Fruit fly (Drosophila melanogaster): ENCODE results near the gene CG31678.

Gene CG31678

DNA sequence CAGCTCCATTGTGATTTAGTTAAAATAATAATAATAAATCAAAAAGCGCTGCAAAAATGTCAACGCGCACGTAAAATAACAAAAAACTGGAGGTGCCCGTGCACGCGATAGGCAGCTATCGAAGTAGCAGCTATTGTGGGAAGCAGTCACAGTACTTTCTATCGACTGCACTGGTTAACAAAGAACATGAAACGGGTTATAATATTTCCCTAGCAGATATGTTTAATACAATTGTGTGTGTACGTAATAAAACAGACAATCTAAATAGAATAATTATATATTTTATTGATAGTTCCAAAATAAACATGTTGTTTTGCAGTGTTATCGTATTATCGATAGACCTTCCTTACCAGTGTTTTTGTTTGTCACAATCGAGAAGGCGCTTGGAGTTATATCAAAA, at the start of gene CG31678, which contains the start of gene IKKepsilon (continued):
- no peak for TF ChIP-seq Atf6 (GFP tag; IDR thresholded peaks at IDR 0.05)
- no peak; the same call in 2 of the 3 replicates for TF ChIP-seq CG17361 (GFP tag; IDR thresholded peaks at IDR 0.05)
- peak; percentile 89 for TF ChIP-seq zen2 (GFP tag; IDR thresholded peaks at IDR 0.05; ENCODE audit: partially characterized antibody)
- TF ChIP-seq CHES-1-like (GFP tag; optimal IDR thresholded peaks at IDR 0.05): no peak
- TF ChIP-seq ato (GFP tag; IDR thresholded peaks at IDR 0.05; ENCODE audit: partially characterized antibody): peak; percentile 83
- no peak for TF ChIP-seq CG7745 (tag; optimal IDR thresholded peaks at IDR 0.05)
- TF ChIP-seq PHDP (tag; optimal IDR thresholded peaks at IDR 0.05): peak; percentile 30
- no peak for TF ChIP-seq CG5953 (GFP tag; IDR thresholded peaks at IDR 0.05)
- peak; percentile 58 for TF ChIP-seq esg (GFP tag; conservative IDR thresholded peaks at IDR 0.05)
- no peak for TF ChIP-seq CG13894 (tag; optimal IDR thresholded peaks at IDR 0.05)
- TF ChIP-seq CG17912 (GFP tag; optimal IDR thresholded peaks at IDR 0.05): no peak
- TF ChIP-seq CG10147 (GFP tag; optimal IDR thresholded peaks at IDR 0.05): peak; percentile 29
- TF ChIP-seq CG4424 (GFP tag; optimal IDR thresholded peaks at IDR 0.05): peak; percentile 52
- TF ChIP-seq CG32772 (GFP tag; IDR thresholded peaks at IDR 0.05): no peak
- no peak for TF ChIP-seq CG11504 (tag; optimal IDR thresholded peaks at IDR 0.05)
- peak; percentile 12 for TF ChIP-seq CG9797 (GFP tag; optimal IDR thresholded peaks at IDR 0.05)
- TF ChIP-seq chn (GFP tag; optimal IDR thresholded peaks at IDR 0.05): no peak
- TF ChIP-seq amos (GFP tag; IDR thresholded peaks at IDR 0.05; ENCODE audit: partially characterized antibody): peak; percentile 91
- no peak for TF ChIP-seq tap (tag; optimal IDR thresholded peaks at IDR 0.05)
- TF ChIP-seq Sox100B (GFP tag; optimal IDR thresholded peaks at IDR 0.05): peak; percentile 0
- peak; percentile 92 for TF ChIP-seq CG14860 (GFP tag; IDR thresholded peaks at IDR 0.05; ENCODE audit: partially characterized antibody)
- peak; percentile 93 for TF ChIP-seq MBD-R2 (GFP tag; IDR thresholded peaks at IDR 0.05)
- no peak for TF ChIP-seq Trl (optimal IDR thresholded peaks at IDR 0.05)
- TF ChIP-seq Trl (GFP tag; optimal IDR thresholded peaks at IDR 0.05): no peak
- peak; percentile 63 for TF ChIP-seq CG17829 (tag; optimal IDR thresholded peaks at IDR 0.05)
- no peak for TF ChIP-seq Fer3 (tag; optimal IDR thresholded peaks at IDR 0.05)
- peak; percentile 17; the same call in 1 of the 2 replicates for TF ChIP-seq CG10366 (GFP tag; IDR thresholded peaks at IDR 0.05)
- peak; percentile 37 for TF ChIP-seq CG7839 (tag; optimal IDR thresholded peaks at IDR 0.05)
- no peak for TF ChIP-seq Antp (GFP tag; optimal IDR thresholded peaks at IDR 0.05)
- TF ChIP-seq klu (GFP tag; IDR thresholded peaks at IDR 0.05): no peak
- no peak for TF ChIP-seq ase (GFP tag; IDR thresholded peaks at IDR 0.05)
- no peak for TF ChIP-seq Lhr (GFP tag; optimal IDR thresholded peaks at IDR 0.05)
- TF ChIP-seq E2f2 (GFP tag; IDR thresholded peaks at IDR 0.05): peak; percentile 49
- peak; percentile 94 for TF ChIP-seq tna (GFP tag; IDR thresholded peaks at IDR 0.05; ENCODE audit: partially characterized antibody)
- peak; percentile 38 for TF ChIP-seq CG9727 (GFP tag; optimal IDR thresholded peaks at IDR 0.05)
- peak; percentile 15 for TF ChIP-seq fd3F (GFP tag; optimal IDR thresholded peaks at IDR 0.05)
- peak; percentile 9 for TF ChIP-seq tin (GFP tag; optimal IDR thresholded peaks at IDR 0.05)
- TF ChIP-seq CG6854 (GFP tag; optimal IDR thresholded peaks at IDR 0.05): no peak
- no peak for TF ChIP-seq Hmx (GFP tag; optimal IDR thresholded peaks at IDR 0.05)
- no peak for TF ChIP-seq nau (GFP tag; optimal IDR thresholded peaks at IDR 0.05)
- TF ChIP-seq mld (GFP tag; IDR thresholded peaks at IDR 0.05; ENCODE audit: partially characterized antibody): peak; percentile 74; the same call in 2 of the 3 replicates
- TF ChIP-seq hbn (GFP tag; IDR thresholded peaks at IDR 0.05; ENCODE audit: partially characterized antibody): peak; percentile 86
- peak; percentile 40 for TF ChIP-seq lbe (GFP tag; optimal IDR thresholded peaks at IDR 0.05)
- TF ChIP-seq Nf-YA (GFP tag; IDR thresholded peaks at IDR 0.05): no peak
- no peak for TF ChIP-seq repo (GFP tag; optimal IDR thresholded peaks at IDR 0.05)
- peak; percentile 33 for TF ChIP-seq CG13424 (tag; optimal IDR thresholded peaks at IDR 0.05)
- no peak for TF ChIP-seq da (GFP tag; optimal IDR thresholded peaks at IDR 0.05)
- no peak for TF ChIP-seq Awh (GFP tag; IDR thresholded peaks at IDR 0.05)
- TF ChIP-seq ci (GFP tag; IDR thresholded peaks at IDR 0.05): peak; percentile 50; the same call in 1 of the 3 replicates
- TF ChIP-seq CG34224 (GFP tag; IDR thresholded peaks at IDR 0.05; ENCODE audit: partially characterized antibody): peak; percentile 93
- peak; percentile 70 for TF ChIP-seq Sry-δ (GFP tag; optimal IDR thresholded peaks at IDR 0.05)

All from whole organism, embryonic.